Worm (Caenorhabditis elegans): ENCODE data around the gene ZC487.1.

ce11 chrV:6685963-6686362, 41.4 kb upstream of the ZC487.1 start:
- TF ChIP-seq ama-1 (optimal IDR thresholded peaks at IDR 0.05) (no peak), unc-62 (GFP tag; optimal IDR thresholded peaks at IDR 0.05 in 1 of 2) (peak in 1 of 2 experiments; percentile 92), unc-62 (tag; optimal IDR thresholded peaks at IDR 0.05) (no peak), unc-130 (GFP tag; optimal IDR thresholded peaks at IDR 0.05) (no peak)

Data from whole organism, L4 larva.